Worm (Caenorhabditis elegans) whole organism, L2 larva: ENCODE data around the gene sru-6.

Experiments used
- C34F6.9 ChIP-seq: fragments of 150-350 bp; optimal IDR thresholded peaks from 2 replicates; lab custom pipeline; 2014; ENCODE audit warnings: missing biosample characterization, missing genetic modification characterization
- F13H6.1 ChIP-seq: sonication (generic microtip); optimal IDR thresholded peaks from 2 replicates; lab custom pipeline; 2016; ENCODE audit warnings: missing genetic modification characterization, missing compliant biosample characterization
- R02D3.7 ChIP-seq: fragments of 150-350 bp; optimal IDR thresholded peaks from 2 replicates; lab custom pipeline; 2014; ENCODE audit warnings: missing biosample characterization, missing genetic modification characterization
- Y55F3AM.14 ChIP-seq: fragments of 200-800 bp; sonication (Bioruptor generic); optimal IDR thresholded peaks from 2 replicates; lab custom pipeline; 2018; ENCODE audit warnings: mild to moderate bottlenecking, missing genetic modification characterization, missing compliant biosample characterization
- ZK546.5 ChIP-seq: sonication (generic microtip); optimal IDR thresholded peaks from 2 replicates; lab custom pipeline; 2017; ENCODE audit warnings: missing biosample characterization, missing genetic modification characterization
- aly-2 ChIP-seq: fragments of 150-350 bp; optimal IDR thresholded peaks from 2 replicates; lab custom pipeline; 2014; ENCODE audit warnings: missing biosample characterization, missing genetic modification characterization
- ama-1 ChIP-seq: fragments of 150-350 bp; optimal IDR thresholded peaks from 2 replicates; lab custom pipeline; 2018; ENCODE audit warnings: inconsistent platforms
- ceh-16 ChIP-seq: fragments of 150-350 bp; optimal IDR thresholded peaks from 2 replicates; lab custom pipeline; 2014; ENCODE audit warnings: missing biosample characterization, missing genetic modification characterization
- crh-2 ChIP-seq: sonication (generic microtip); optimal IDR thresholded peaks from 2 replicates; lab custom pipeline; 2017; ENCODE audit warnings: missing biosample characterization, missing genetic modification characterization
- dmd-4 ChIP-seq: sonication (generic microtip); optimal IDR thresholded peaks from 2 replicates; lab custom pipeline; 2017; ENCODE audit warnings: missing biosample characterization, missing genetic modification characterization
- elt-1 ChIP-seq: fragments of 150-350 bp; optimal IDR thresholded peaks from 2 replicates; lab custom pipeline; 2014; ENCODE audit warnings: missing biosample characterization, missing genetic modification characterization
- elt-3 ChIP-seq: sonication (generic microtip); optimal IDR thresholded peaks from 2 replicates; lab custom pipeline; 2017; ENCODE audit warnings: missing biosample characterization, missing genetic modification characterization
- fos-1 ChIP-seq: fragments of 150-350 bp; optimal IDR thresholded peaks from 2 replicates; lab custom pipeline; 2014; ENCODE audit warnings: missing biosample characterization, missing genetic modification characterization
- gmeb-1 ChIP-seq: fragments of 150-350 bp; optimal IDR thresholded peaks from 2 replicates; lab custom pipeline; 2014; ENCODE audit warnings: missing biosample characterization, missing genetic modification characterization
- lin-11 ChIP-seq: fragments of 150-350 bp; sonication (generic microtip); optimal IDR thresholded peaks from 2 replicates; lab custom pipeline; 2014; ENCODE audit warnings: missing biosample characterization, missing genetic modification characterization, inconsistent platforms, mixed read lengths
- lin-13 ChIP-seq: fragments of 150-350 bp; optimal IDR thresholded peaks from 2 replicates; lab custom pipeline; 2014; ENCODE audit warnings: missing biosample characterization, missing genetic modification reagents, missing genetic modification characterization
- lin-39 ChIP-seq: fragments of 150-350 bp; optimal IDR thresholded peaks from 2 replicates; lab custom pipeline; 2014; ENCODE audit warnings: missing biosample characterization, missing genetic modification reagents, missing genetic modification characterization
- lsy-2 ChIP-seq, 2 experiments: fragments of 150-350 bp in 1 of 2; sonication (generic microtip) in 1 of 2; optimal IDR thresholded peaks; 2 replicates each; lab custom pipeline; 2014 to 2017; ENCODE audit warnings: missing biosample characterization in 2 of 2, missing genetic modification characterization in 2 of 2
- mab-5 ChIP-seq: fragments of 150-350 bp; optimal IDR thresholded peaks from 2 replicates; lab custom pipeline; 2014; ENCODE audit warnings: missing biosample characterization, missing genetic modification characterization
- mdl-1 ChIP-seq, 2 experiments: fragments of 150-350 bp in 1 of 2; sonication (generic microtip) in 1 of 2; optimal IDR thresholded peaks; 2 replicates each; lab custom pipeline; 2017; ENCODE audit warnings: missing biosample characterization in 2 of 2, missing genetic modification characterization in 2 of 2
- nhr-10 ChIP-seq: sonication (generic microtip); optimal IDR thresholded peaks from 2 replicates; lab custom pipeline; 2017; ENCODE audit warnings: missing biosample characterization, missing genetic modification characterization
- nhr-11 ChIP-seq: fragments of 150-350 bp; optimal IDR thresholded peaks from 2 replicates; lab custom pipeline; 2014; ENCODE audit warnings: missing biosample characterization, missing genetic modification characterization
- nhr-129 ChIP-seq: fragments of 150-350 bp; optimal IDR thresholded peaks from 2 replicates; lab custom pipeline; 2014; ENCODE audit warnings: missing biosample characterization, missing genetic modification characterization
- nhr-21 ChIP-seq: fragments of 150-350 bp; optimal IDR thresholded peaks from 2 replicates; lab custom pipeline; 2014; ENCODE audit warnings: missing biosample characterization, missing genetic modification characterization
- nhr-6 ChIP-seq: fragments of 150-350 bp; optimal IDR thresholded peaks from 2 replicates; lab custom pipeline; 2014; ENCODE audit warnings: missing biosample characterization, missing genetic modification characterization
- nhr-77 ChIP-seq: fragments of 150-350 bp; optimal IDR thresholded peaks from 2 replicates; lab custom pipeline; 2014; ENCODE audit warnings: missing biosample characterization, missing genetic modification characterization
- sem-4 ChIP-seq: fragments of 150-350 bp; optimal IDR thresholded peaks from 2 replicates; lab custom pipeline; 2014; ENCODE audit warnings: missing biosample characterization, missing genetic modification reagents, missing genetic modification characterization
- sma-9 ChIP-seq, 2 experiments: fragments of 150-350 bp in 1 of 2; sonication (generic microtip) in 1 of 2; optimal IDR thresholded peaks; 2 replicates each; lab custom pipeline; 2014 to 2016; ENCODE audit warnings: missing genetic modification characterization in 2 of 2, mild to moderate bottlenecking in 1 of 2, missing biosample characterization in 1 of 2, missing compliant biosample characterization in 1 of 2, missing genetic modification reagents in 1 of 2, moderate library complexity in 1 of 2
- snpc-4 ChIP-seq: fragments of 150-350 bp; optimal IDR thresholded peaks from 2 replicates; lab custom pipeline; 2014; ENCODE audit warnings: missing biosample characterization, missing genetic modification characterization
- unc-39 ChIP-seq: fragments of 150-350 bp; optimal IDR thresholded peaks from 2 replicates; lab custom pipeline; 2014; ENCODE audit warnings: missing biosample characterization, missing genetic modification characterization
- unc-55 ChIP-seq: fragments of 150-350 bp; sonication (generic microtip); optimal IDR thresholded peaks from 3 replicates; lab custom pipeline; 2014; ENCODE audit warnings: missing biosample characterization, missing genetic modification reagents, missing genetic modification characterization
- unc-62 ChIP-seq: fragments of 150-350 bp; optimal IDR thresholded peaks from 2 replicates; lab custom pipeline; 2014; ENCODE audit warnings: missing biosample characterization, missing genetic modification reagents, missing genetic modification characterization
- zag-1 ChIP-seq: fragments of 150-350 bp; optimal IDR thresholded peaks from 2 replicates; lab custom pipeline; 2014; ENCODE audit warnings: missing biosample characterization, missing genetic modification characterization
- ztf-1 ChIP-seq: fragments of 200-800 bp; sonication (Bioruptor generic); conservative IDR thresholded peaks from 2 replicates; pipeline ENCODE4 v1.3.6; 2022; ENCODE audit warnings: missing genetic modification characterization, missing compliant biosample characterization
- ztf-11 ChIP-seq: sonication (generic microtip); optimal IDR thresholded peaks from 2 replicates; lab custom pipeline; 2017; ENCODE audit warnings: missing biosample characterization, missing genetic modification characterization
- ztf-4 ChIP-seq: fragments of 150-350 bp; optimal IDR thresholded peaks from 2 replicates; lab custom pipeline; 2014; ENCODE audit warnings: missing biosample characterization, missing genetic modification characterization

sru-6 gene

DNA sequence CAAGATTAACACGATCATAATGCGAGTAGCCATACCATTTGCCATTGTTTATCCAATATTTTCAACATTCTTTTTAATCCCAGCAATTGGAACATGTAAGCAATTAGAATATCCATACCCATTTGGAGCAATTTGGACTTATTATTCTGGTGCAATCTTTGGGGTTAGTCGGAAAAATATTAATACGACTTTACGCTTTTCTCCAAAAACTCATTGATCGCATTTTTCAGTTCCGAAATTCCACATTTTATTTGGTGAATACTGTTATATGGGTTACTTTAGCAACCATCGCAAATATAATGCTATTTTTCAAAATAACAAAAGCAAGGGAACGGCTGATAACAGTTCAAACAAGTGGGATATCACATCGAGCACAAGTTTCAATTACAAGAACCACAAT lies 3.6 kb upstream of the sru-6 start:
- TF ChIP-seq nhr-11 (no peak), lsy-2 (tag; optimal IDR thresholded peaks at IDR 0.05; lab: Kevin White, UChicago) (no peak), nhr-129 (tag; lab: Kevin White, UChicago) (no peak), ztf-1 (no peak), dmd-4 (tag; lab: Kevin White, UChicago) (no peak), C34F6.9 (no peak), gmeb-1 (tag; lab: Kevin White, UChicago) (no peak), ztf-11 (no peak), nhr-77 (tag; lab: Kevin White, UChicago) (no peak), unc-62 (GFP tag; lab: Kevin White, UChicago) (no peak), aly-2 (tag; lab: Kevin White, UChicago) (no peak), fos-1 (tag; lab: Kevin White, UChicago) (no peak), ZK546.5 (no peak), lin-13 (GFP tag; lab: Kevin White, UChicago) (no peak)

DNA sequence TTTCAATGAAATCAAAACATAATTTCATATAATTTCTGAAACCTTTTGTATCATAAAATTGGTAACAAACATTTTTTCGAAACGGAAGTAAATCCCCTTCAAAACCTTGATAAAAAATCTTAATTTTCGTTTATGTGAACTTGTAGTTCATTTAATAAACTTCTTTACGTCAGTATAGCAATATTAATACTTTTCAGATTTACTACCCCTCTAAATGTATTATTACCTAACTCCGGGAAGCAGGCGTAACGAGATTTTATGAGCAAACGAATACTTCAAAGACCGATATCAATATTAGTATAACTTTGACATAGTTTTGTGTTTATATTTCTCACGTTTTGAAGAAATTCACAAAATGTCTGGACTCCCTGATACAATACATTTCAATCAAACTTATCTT lies 2.1 kb upstream of the sru-6 start, which contains the start of gene sru-1:
Gene sru-1, plus strand, starts transcription at position 301 of the 400 bp plus-strand sequence.
- no peak for TF ChIP-seq nhr-77 (tag; lab: Kevin White, UChicago)
- no peak for TF ChIP-seq ama-1 (lab: Kevin White, UChicago)
- TF ChIP-seq snpc-4 (tag; lab: Kevin White, UChicago) = no peak
- no peak for TF ChIP-seq F13H6.1 (tag; lab: Kevin White, UChicago)
- no peak for TF ChIP-seq nhr-129 (tag; lab: Kevin White, UChicago)
- TF ChIP-seq unc-39 (tag; lab: Kevin White, UChicago) = no peak
- no peak for TF ChIP-seq mab-5
- no peak for TF ChIP-seq ceh-16 (tag; lab: Kevin White, UChicago)
- no peak for TF ChIP-seq unc-55 (GFP tag; lab: Kevin White, UChicago)
- no peak for TF ChIP-seq elt-3 (tag; lab: Kevin White, UChicago)
- TF ChIP-seq elt-1 = no peak
- no peak for TF ChIP-seq nhr-6
- TF ChIP-seq ztf-11 = no peak
- no peak for TF ChIP-seq lin-11 (tag; lab: Kevin White, UChicago)
- no peak for TF ChIP-seq lin-39
- TF ChIP-seq zag-1 (tag; lab: Kevin White, UChicago) = no peak
- no peak for TF ChIP-seq ZK546.5
- no peak for TF ChIP-seq mdl-1 (tag; optimal IDR thresholded peaks at IDR 0.05; lab: Kevin White, UChicago)
- TF ChIP-seq R02D3.7 = no peak

DNA sequence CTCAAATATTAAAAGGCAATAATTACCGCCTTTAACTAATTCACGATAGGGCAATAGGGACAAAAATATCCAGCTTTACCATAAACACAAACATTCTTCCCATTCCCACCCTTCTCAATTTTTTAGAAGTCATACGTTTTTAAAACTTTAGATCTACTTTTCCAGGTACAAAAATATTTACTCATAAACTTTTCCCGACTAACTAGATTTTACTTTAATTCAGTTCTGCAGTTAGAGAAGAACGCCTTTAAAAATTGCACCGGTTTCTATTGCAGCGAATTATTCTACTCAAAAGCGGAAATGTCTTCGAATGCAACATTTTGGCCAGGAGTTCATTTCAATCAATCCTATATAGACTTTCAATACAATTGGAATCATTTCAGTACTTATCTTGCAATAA lies 5.9 kb downstream of the sru-6 start, which contains the start of gene sru-3:
Gene sru-3, plus strand, starts transcription at position 301 of the 400 bp plus-strand sequence.
- no peak for TF ChIP-seq ztf-4 (tag; lab: Kevin White, UChicago)
- TF ChIP-seq snpc-4 (tag; lab: Kevin White, UChicago) = no peak
- no peak for TF ChIP-seq nhr-10 (tag; lab: Kevin White, UChicago)
- no peak for TF ChIP-seq sma-9 (GFP tag; optimal IDR thresholded peaks at IDR 0.05; lab: Kevin White, UChicago)
- no peak for TF ChIP-seq sma-9 (tag; optimal IDR thresholded peaks at IDR 0.05; lab: Kevin White, UChicago)
- no peak for TF ChIP-seq lin-11 (tag; lab: Kevin White, UChicago)
- TF ChIP-seq lsy-2 (tag; optimal IDR thresholded peaks at IDR 0.05; lab: Kevin White, UChicago) = no peak
- TF ChIP-seq Y55F3AM.14 (GFP tag; lab: Kevin White, UChicago) = no peak
- no peak for TF ChIP-seq lin-13 (GFP tag; lab: Kevin White, UChicago)
- TF ChIP-seq nhr-21 (tag; lab: Kevin White, UChicago) = no peak
- TF ChIP-seq sem-4 (tag; lab: Kevin White, UChicago) = no peak
- TF ChIP-seq elt-3 (tag; lab: Kevin White, UChicago) = no peak
- no peak for TF ChIP-seq nhr-6
- TF ChIP-seq, all 48 proteins: peak for 0

DNA sequence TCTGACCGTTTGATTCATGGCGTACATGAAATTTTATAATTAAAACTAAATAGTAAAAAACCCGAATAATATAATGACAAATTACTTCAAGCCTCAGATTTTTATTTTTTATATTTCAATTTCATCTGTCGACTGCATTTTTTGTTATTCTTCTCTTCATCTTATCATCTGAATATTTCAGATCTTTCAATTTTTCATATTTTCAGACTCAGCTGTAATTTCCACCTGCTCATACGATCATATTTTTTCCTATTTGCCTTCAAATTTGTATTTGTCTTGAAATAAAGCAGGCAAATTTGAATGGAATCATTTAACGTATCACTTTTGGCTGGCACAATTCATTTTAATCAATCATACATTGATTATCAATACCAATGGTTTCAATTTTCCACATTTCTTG lies 7.7 kb downstream of the sru-6 start, which contains the start of gene sru-4:
Gene sru-4, plus strand, starts transcription at position 301 of the 400 bp plus-strand sequence.
- TF ChIP-seq sem-4 (tag; lab: Kevin White, UChicago) = no peak
- no peak for TF ChIP-seq nhr-21 (tag; lab: Kevin White, UChicago)
- no peak for TF ChIP-seq crh-2 (tag; lab: Kevin White, UChicago)
- TF ChIP-seq ZK546.5 = no peak
- TF ChIP-seq fos-1 (tag; lab: Kevin White, UChicago) = no peak
- TF ChIP-seq ceh-16 (tag; lab: Kevin White, UChicago) = no peak
- no peak for TF ChIP-seq nhr-77 (tag; lab: Kevin White, UChicago)
- TF ChIP-seq ztf-1 = no peak
- no peak for TF ChIP-seq nhr-11
- TF ChIP-seq, all 48 proteins: peak for 0
